Worm (Caenorhabditis elegans): ENCODE results near the gene T26G10.5.
A peak's percentile ranks its signal among the peaks of the same experiment; 100 is the strongest.
"Not testable (repeated sequence)": the region's sequence is repeated elsewhere in the genome, so short reads cannot be mapped to it uniquely, and the experiment has no call there.

Gene T26G10.5

DNA sequence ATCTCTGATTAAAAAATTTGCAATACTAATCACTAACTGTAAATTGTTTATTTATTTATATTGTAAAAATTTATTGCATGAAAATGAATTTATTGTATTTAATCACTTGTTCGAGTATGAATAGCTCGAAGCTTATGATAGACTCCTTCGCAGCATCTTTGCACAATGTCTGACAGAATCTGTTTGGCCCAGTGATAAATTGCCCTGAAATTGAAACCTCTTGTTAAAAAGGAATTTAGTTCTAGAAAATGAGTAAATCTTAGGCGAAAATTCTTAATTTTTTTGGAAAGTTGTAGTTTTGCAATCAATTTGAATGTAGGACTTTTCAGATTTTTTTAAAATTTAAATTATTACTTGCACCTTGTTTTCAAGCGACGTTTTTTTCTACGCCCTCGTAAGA is 8.8 kb upstream of the T26G10.5 start:
- no peak for TF ChIP-seq F13H6.1 (tag; optimal IDR thresholded peaks at IDR 0.05)
- no peak for TF ChIP-seq ceh-48 (tag; optimal IDR thresholded peaks at IDR 0.05)
- no peak for TF ChIP-seq C08G9.2 (tag; optimal IDR thresholded peaks at IDR 0.05)
- no peak for TF ChIP-seq hlh-13 (GFP tag; optimal IDR thresholded peaks at IDR 0.05)
- TF ChIP-seq ceh-22 (tag; optimal IDR thresholded peaks at IDR 0.05), result no peak
- no peak for TF ChIP-seq unc-3 (GFP tag; conservative IDR thresholded peaks at IDR 0.05)
- no peak for TF ChIP-seq unc-3 (tag; optimal IDR thresholded peaks at IDR 0.05)
- TF ChIP-seq madf-2 (tag; optimal IDR thresholded peaks at IDR 0.05), result no peak
- TF ChIP-seq K09A11.1 (tag; optimal IDR thresholded peaks at IDR 0.05; ENCODE audit: insufficient read depth), result no peak
- no peak for TF ChIP-seq che-1 (tag; optimal IDR thresholded peaks at IDR 0.05)
- no peak for TF ChIP-seq ceh-30 (tag; optimal IDR thresholded peaks at IDR 0.05)
- no peak for TF ChIP-seq nhr-11 (tag; optimal IDR thresholded peaks at IDR 0.05)
- no peak for TF ChIP-seq syd-9 (tag; optimal IDR thresholded peaks at IDR 0.05)

DNA sequence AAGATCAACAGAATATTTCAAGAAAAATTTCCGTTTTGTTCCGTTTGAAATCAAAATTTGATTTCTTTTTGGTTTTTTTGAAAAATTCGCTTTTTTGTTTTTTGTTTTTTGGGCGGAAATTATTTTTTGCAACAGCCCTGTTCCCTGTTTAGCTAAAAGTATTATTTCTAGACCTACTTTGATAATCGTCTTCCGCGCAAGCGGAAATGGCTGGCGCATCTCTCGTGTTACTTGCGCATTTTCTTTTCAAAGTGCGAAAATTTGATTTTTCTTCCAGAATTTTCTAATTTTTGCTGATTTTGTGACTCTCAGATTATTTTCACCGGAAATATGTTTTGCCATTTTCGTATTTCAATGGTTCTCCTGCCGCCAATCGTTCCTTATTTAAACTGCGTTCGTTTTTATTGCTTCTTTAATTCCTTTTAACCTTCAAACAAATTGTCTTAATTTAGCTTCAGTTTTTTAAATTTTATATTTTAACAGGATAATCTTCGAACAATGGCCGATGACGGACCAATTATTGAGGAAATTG is 7.4 kb upstream of the T26G10.5 start, which contains the start of gene cpar-1:
Gene cpar-1, plus strand, starts transcription at position 482 of the 532 bp plus-strand sequence.
- no peak for TF ChIP-seq ceh-14 (tag; optimal IDR thresholded peaks at IDR 0.05)
- no peak for TF ChIP-seq sox-4 (tag; optimal IDR thresholded peaks at IDR 0.05)
- TF ChIP-seq pha-2 (tag; optimal IDR thresholded peaks at IDR 0.05), result no peak
- no peak for TF ChIP-seq elt-4 (tag; optimal IDR thresholded peaks at IDR 0.05)
- no peak for TF ChIP-seq fkh-10 (GFP tag; optimal IDR thresholded peaks at IDR 0.05)
- no peak for TF ChIP-seq ama-1 (optimal IDR thresholded peaks at IDR 0.05)
- no peak for TF ChIP-seq lim-6 (tag; optimal IDR thresholded peaks at IDR 0.05)
- TF ChIP-seq dve-1 (tag; optimal IDR thresholded peaks at IDR 0.05), result no peak
- TF ChIP-seq odd-2 (tag; optimal IDR thresholded peaks at IDR 0.05), result no peak
- TF ChIP-seq nhr-11 (tag; optimal IDR thresholded peaks at IDR 0.05), result no peak
- TF ChIP-seq ttx-3 (tag; optimal IDR thresholded peaks at IDR 0.05), result no peak
- no peak for TF ChIP-seq hlh-30 (tag; optimal IDR thresholded peaks at IDR 0.05; ENCODE audit: insufficient read depth)
- no peak for TF ChIP-seq ceh-24 (tag; optimal IDR thresholded peaks at IDR 0.05)
- no peak for TF ChIP-seq Y22D7AL.16 (tag; optimal IDR thresholded peaks at IDR 0.05)
- no peak for TF ChIP-seq madf-2 (tag; optimal IDR thresholded peaks at IDR 0.05)

DNA sequence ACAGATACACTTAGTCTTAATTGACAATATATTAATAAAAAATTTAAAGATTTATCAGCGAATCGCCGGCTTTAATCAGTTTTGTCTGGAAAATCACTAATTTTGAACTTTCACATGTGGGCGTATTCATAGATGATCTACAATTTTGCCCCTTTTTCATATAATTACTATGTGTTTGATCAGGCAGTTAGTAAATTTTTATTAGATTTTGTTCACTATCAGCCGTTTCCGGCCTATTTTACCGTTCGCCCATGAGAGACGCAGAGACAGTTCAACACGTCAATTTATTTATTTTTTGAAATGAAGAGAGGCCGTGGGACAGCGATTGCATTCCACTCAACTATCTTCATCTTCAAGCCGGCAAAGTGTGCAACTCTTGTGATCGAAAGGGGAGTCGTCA is 6.0 kb downstream of the T26G10.5 start, which contains the start of gene T26G10.4:
Gene T26G10.4, plus strand, starts transcription at position 301 of the 400 bp plus-strand sequence.
- TF ChIP-seq ttx-3 (tag; optimal IDR thresholded peaks at IDR 0.05); pag-3 (tag; optimal IDR thresholded peaks at IDR 0.05; ENCODE audit: borderline replicate concordance); pqm-1 (tag; optimal IDR thresholded peaks at IDR 0.05): not testable (repeated sequence)

DNA sequence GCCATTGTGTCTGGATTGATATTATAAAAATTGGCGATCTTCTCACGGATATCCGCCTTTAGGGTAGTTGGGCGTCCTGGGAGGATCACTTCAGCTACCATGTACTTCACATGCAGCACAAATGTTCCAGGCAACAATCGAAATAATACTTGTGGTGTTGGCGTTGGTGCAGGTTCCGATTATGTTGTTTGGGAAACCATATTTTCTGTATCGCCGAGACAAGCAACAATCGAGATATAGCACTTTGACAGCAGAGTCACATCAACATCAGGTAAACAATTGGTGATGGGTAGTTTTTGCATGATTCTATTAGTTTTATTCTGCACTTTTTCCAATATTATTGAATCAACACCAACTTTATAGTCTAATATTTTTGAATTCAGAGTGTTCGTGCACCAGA is 12.9 kb downstream of the T26G10.5 start, which contains the start of gene T26G10.3:
Gene T26G10.3, minus strand, starts transcription at position 101 of the 400 bp plus-strand sequence.
- TF ChIP-seq mec-3 (tag; optimal IDR thresholded peaks at IDR 0.05; ENCODE audit: borderline replicate concordance) (no peak), pat-9 (tag; optimal IDR thresholded peaks at IDR 0.05) (no peak), pros-1 (tag; optimal IDR thresholded peaks at IDR 0.05) (no peak), hlh-8 (tag; optimal IDR thresholded peaks at IDR 0.05) (no peak), hlh-6 (tag; optimal IDR thresholded peaks at IDR 0.05) (no peak), elt-4 (tag; optimal IDR thresholded peaks at IDR 0.05) (no peak)

- TF ChIP-seq ceh-31 (tag; optimal IDR thresholded peaks at IDR 0.05), result peak; percentile 49
These were observed 17.9 kb downstream of the T26G10.5 start for ce11 chrIII:9408304-9408703.
